Worm (Caenorhabditis elegans) whole organism, L3 larva: Measurements from ENCODE around the gene lin-9.
A peak's percentile ranks its signal among the peaks of the same experiment; 100 is the strongest.

Source experiments
- ama-1 ChIP-seq: fragments of 150-350 bp; optimal IDR thresholded peaks from 2 replicates; lab custom pipeline; 2018
- mdl-1 ChIP-seq: fragments of 150-350 bp; optimal IDR thresholded peaks from 2 replicates; lab custom pipeline; 2014; ENCODE audit warnings: missing biosample characterization, missing genetic modification characterization
- nhr-11 ChIP-seq: fragments of 150-350 bp; optimal IDR thresholded peaks from 2 replicates; lab custom pipeline; 2014; ENCODE audit warnings: missing biosample characterization, missing genetic modification characterization
- nhr-23 ChIP-seq: fragments of 150-350 bp; optimal IDR thresholded peaks from 2 replicates; lab custom pipeline; 2014; ENCODE audit warnings: missing biosample characterization, missing genetic modification reagents, missing genetic modification characterization
- nhr-237 ChIP-seq: fragments of 150-350 bp; optimal IDR thresholded peaks from 2 replicates; lab custom pipeline; 2014; ENCODE audit warnings: missing biosample characterization, missing genetic modification characterization
- pqm-1 ChIP-seq: fragments of 150-350 bp; optimal IDR thresholded peaks from 2 replicates; lab custom pipeline; 2017; ENCODE audit warnings: missing biosample characterization, missing genetic modification characterization, inconsistent platforms
- snpc-4 ChIP-seq: fragments of 150-350 bp; optimal IDR thresholded peaks from 2 replicates; lab custom pipeline; 2014; ENCODE audit warnings: missing biosample characterization, missing genetic modification characterization
- tbx-2 ChIP-seq: sonication (generic microtip); optimal IDR thresholded peaks from 2 replicates; lab custom pipeline; 2016; ENCODE audit warnings: mild to moderate bottlenecking, missing genetic modification characterization, missing compliant biosample characterization
- unc-39 ChIP-seq: sonication (generic microtip); optimal IDR thresholded peaks from 4 replicates; lab custom pipeline; 2017; ENCODE audit warnings: missing biosample characterization, missing genetic modification characterization
- zag-1 ChIP-seq: fragments of 150-350 bp; optimal IDR thresholded peaks from 2 replicates; lab custom pipeline; 2014; ENCODE audit warnings: missing biosample characterization, missing genetic modification characterization
- ztf-11 ChIP-seq: fragments of 150-350 bp; optimal IDR thresholded peaks from 2 replicates; lab custom pipeline; 2014; ENCODE audit warnings: missing biosample characterization, missing genetic modification characterization

ce11 chrIII:8867922-8868655 lies 35.8 kb downstream of the lin-9 start:
- TF ChIP-seq nhr-237 (tag; lab: Kevin White, UChicago), result no peak
- TF ChIP-seq tbx-2, result no peak
- no peak for TF ChIP-seq zag-1 (tag; lab: Kevin White, UChicago)
- TF ChIP-seq nhr-11 (tag; lab: Kevin White, UChicago), result no peak
- TF ChIP-seq ama-1, result peak; percentile 14
- TF ChIP-seq mdl-1 (tag; lab: Kevin White, UChicago), result no peak
- TF ChIP-seq snpc-4 (tag; lab: Kevin White, UChicago), result no peak
- TF ChIP-seq nhr-23, result peak; percentile 67
- peak; percentile 94 for TF ChIP-seq pqm-1
- TF ChIP-seq unc-39, result no peak
- TF ChIP-seq ztf-11 (tag; lab: Kevin White, UChicago), result no peak
